Fruit fly (Drosophila melanogaster) Kc167 (cell line): Measurements from ENCODE around the gene HisRS.

Experiments used
- Myc ChIP-seq: fragments of >200 bp; optimal IDR thresholded peaks from 2 replicates; lab custom pipeline; 2017; ENCODE audit warnings: missing external identifiers
- Sin3A ChIP-seq: fragments of >200 bp; optimal IDR thresholded peaks from 2 replicates; lab custom pipeline; 2018; ENCODE audit warnings: missing external identifiers
- h ChIP-seq: fragments of >200 bp; optimal IDR thresholded peaks from 3 replicates; lab custom pipeline; 2018; ENCODE audit warnings: missing external identifiers
- insv ChIP-seq: fragments of >200 bp; optimal IDR thresholded peaks from 3 replicates; lab custom pipeline; 2018; ENCODE audit warnings: missing external identifiers

DNA sequence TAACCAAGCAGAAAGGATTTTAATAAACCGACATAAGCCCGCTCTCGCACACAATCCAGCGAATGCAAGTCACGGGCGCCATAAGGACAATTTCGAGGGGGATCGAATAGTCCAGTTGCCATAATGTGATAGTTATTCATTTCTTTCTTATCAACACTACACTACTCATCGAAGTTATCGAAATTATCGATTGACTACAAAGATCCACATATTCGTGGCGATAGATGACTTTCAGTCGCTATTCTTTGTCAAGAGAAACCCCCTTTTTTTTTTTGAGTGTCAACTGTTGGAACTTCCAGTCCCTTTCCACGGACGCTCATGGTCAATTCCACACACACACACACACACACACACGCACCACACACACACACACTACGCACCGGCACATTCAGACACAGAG is 39.3 kb downstream of the HisRS start:
- no peak for TF ChIP-seq Sin3A (lab: Kevin White, UChicago)
- TF ChIP-seq h (lab: Kevin White, UChicago): no peak
- no peak for TF ChIP-seq Myc
- no peak for TF ChIP-seq insv (lab: Kevin White, UChicago)
